Worm (Caenorhabditis elegans) whole organism, late embryonic: ENCODE measurements around the gene ZC487.2.
A peak's percentile ranks its signal among the peaks of the same experiment; 100 is the strongest.

Experiments
- C08G9.2 ChIP-seq: sonication (generic microtip); optimal IDR thresholded peaks from 2 replicates; lab custom pipeline; 2016; ENCODE audit warnings: mild to moderate bottlenecking, missing genetic modification characterization, moderate library complexity, missing compliant biosample characterization
- F13H6.1 ChIP-seq: sonication (generic microtip); optimal IDR thresholded peaks from 2 replicates; lab custom pipeline; 2016; ENCODE audit warnings: missing genetic modification characterization, missing compliant biosample characterization
- ceh-14 ChIP-seq: sonication (generic microtip); optimal IDR thresholded peaks from 2 replicates; lab custom pipeline; 2016; ENCODE audit warnings: missing genotype, missing genetic modification characterization, missing compliant biosample characterization
- ceh-18 ChIP-seq: sonication (generic microtip); optimal IDR thresholded peaks from 2 replicates; lab custom pipeline; 2016; ENCODE audit warnings: missing genetic modification characterization, missing compliant biosample characterization
- ceh-2 ChIP-seq: sonication (generic microtip); optimal IDR thresholded peaks from 2 replicates; lab custom pipeline; 2016; ENCODE audit warnings: missing genotype, missing genetic modification characterization, missing compliant biosample characterization
- ceh-30 ChIP-seq: fragments of 150-350 bp; optimal IDR thresholded peaks from 2 replicates; lab custom pipeline; 2014; ENCODE audit warnings: missing biosample characterization, missing genetic modification characterization
- ceh-31 ChIP-seq: sonication (generic microtip); optimal IDR thresholded peaks from 2 replicates; lab custom pipeline; 2016; ENCODE audit warnings: missing genetic modification characterization, missing compliant biosample characterization
- ceh-48 ChIP-seq: sonication (generic microtip); optimal IDR thresholded peaks from 2 replicates; lab custom pipeline; 2016; ENCODE audit warnings: missing genetic modification characterization, inconsistent platforms, missing compliant biosample characterization
- ceh-6 ChIP-seq: fragments of 200-800 bp; sonication (Bioruptor generic); optimal IDR thresholded peaks from 2 replicates; lab custom pipeline; 2018; ENCODE audit warnings: mild to moderate bottlenecking, missing genetic modification characterization, missing compliant biosample characterization
- ceh-9 ChIP-seq: sonication (generic microtip); optimal IDR thresholded peaks from 2 replicates; lab custom pipeline; 2016; ENCODE audit warnings: mild to moderate bottlenecking, missing genetic modification characterization, inconsistent platforms, missing compliant biosample characterization
- che-1 ChIP-seq: sonication (generic microtip); optimal IDR thresholded peaks from 2 replicates; lab custom pipeline; 2016; ENCODE audit warnings: mild to moderate bottlenecking, missing genetic modification characterization, missing compliant biosample characterization
- dmd-4 ChIP-seq: sonication (generic microtip); optimal IDR thresholded peaks from 2 replicates; lab custom pipeline; 2016; ENCODE audit warnings: borderline replicate concordance, missing genetic modification characterization, missing compliant biosample characterization
- dve-1 ChIP-seq: sonication (generic microtip); optimal IDR thresholded peaks from 2 replicates; lab custom pipeline; 2017; ENCODE audit warnings: antibody characterized with exemption, mild to moderate bottlenecking, missing genetic modification characterization, missing compliant biosample characterization
- ets-4 ChIP-seq: sonication (generic microtip); optimal IDR thresholded peaks from 2 replicates; lab custom pipeline; 2016; ENCODE audit warnings: missing genetic modification characterization, missing compliant biosample characterization
- fax-1 ChIP-seq: sonication (generic microtip); optimal IDR thresholded peaks from 2 replicates; lab custom pipeline; 2016; ENCODE audit warnings: missing genotype, missing genetic modification characterization, missing compliant biosample characterization
- fkh-6 ChIP-seq: sonication (generic microtip); optimal IDR thresholded peaks from 2 replicates; lab custom pipeline; 2016; ENCODE audit warnings: missing genetic modification characterization, missing compliant biosample characterization
- gmeb-2 ChIP-seq: sonication (generic microtip); optimal IDR thresholded peaks from 2 replicates; lab custom pipeline; 2016; ENCODE audit warnings: missing genetic modification characterization, inconsistent platforms, missing compliant biosample characterization
- hlh-30 ChIP-seq: sonication (generic microtip); optimal IDR thresholded peaks from 2 replicates; lab custom pipeline; 2017; ENCODE audit warnings: antibody characterized with exemption, missing genetic modification characterization, missing compliant biosample characterization; ENCODE audit not compliant: insufficient read depth
- hlh-8 ChIP-seq: sonication (generic microtip); optimal IDR thresholded peaks from 2 replicates; lab custom pipeline; 2016; ENCODE audit warnings: missing genotype, missing genetic modification characterization, missing compliant biosample characterization
- madf-2 ChIP-seq: sonication (generic microtip); optimal IDR thresholded peaks from 2 replicates; lab custom pipeline; 2017; ENCODE audit warnings: missing genetic modification characterization, missing compliant biosample characterization
- nhr-232 ChIP-seq: sonication (generic microtip); optimal IDR thresholded peaks from 2 replicates; lab custom pipeline; 2016; ENCODE audit warnings: missing genetic modification characterization, missing compliant biosample characterization
- odd-2 ChIP-seq: sonication (generic microtip); optimal IDR thresholded peaks from 2 replicates; lab custom pipeline; 2017; ENCODE audit warnings: antibody characterized with exemption, mild to moderate bottlenecking, missing genetic modification characterization, missing compliant biosample characterization
- pag-3 ChIP-seq: sonication (generic microtip); optimal IDR thresholded peaks from 2 replicates; lab custom pipeline; 2016; ENCODE audit warnings: missing compliant biosample characterization, missing genetic modification characterization, borderline replicate concordance
- pax-1 ChIP-seq: fragments of 150-350 bp; optimal IDR thresholded peaks from 2 replicates; lab custom pipeline; 2014; ENCODE audit warnings: missing biosample characterization, missing genetic modification characterization
- ref-2 ChIP-seq: sonication (generic microtip); optimal IDR thresholded peaks from 2 replicates; lab custom pipeline; 2016; ENCODE audit warnings: missing genetic modification characterization, missing compliant biosample characterization
- rnt-1 ChIP-seq: sonication (generic microtip); optimal IDR thresholded peaks from 2 replicates; lab custom pipeline; 2016; ENCODE audit warnings: missing genetic modification characterization, missing compliant biosample characterization
- sdc-2 ChIP-seq: sonication (generic microtip); optimal IDR thresholded peaks from 2 replicates; lab custom pipeline; 2016; ENCODE audit warnings: missing genotype, missing genetic modification characterization, missing compliant biosample characterization
- sox-2 ChIP-seq: fragments of 200-800 bp; sonication (Bioruptor generic); IDR thresholded peaks from 2 replicates; pipeline ENCODE4 v1.3.6; 2022; ENCODE audit warnings: missing genetic modification reagents, missing genetic modification characterization, missing compliant biosample characterization
- syd-9 ChIP-seq: sonication (generic microtip); optimal IDR thresholded peaks from 2 replicates; lab custom pipeline; 2016; ENCODE audit warnings: mild to moderate bottlenecking, missing genetic modification characterization, moderate library complexity, missing compliant biosample characterization
- tbx-2 ChIP-seq: sonication (generic microtip); optimal IDR thresholded peaks from 2 replicates; lab custom pipeline; 2016; ENCODE audit warnings: missing genetic modification characterization, missing compliant biosample characterization
- ttx-3 ChIP-seq: sonication (generic microtip); optimal IDR thresholded peaks from 2 replicates; lab custom pipeline; 2016; ENCODE audit warnings: missing genetic modification reagents, missing genetic modification characterization, missing compliant biosample characterization
- unc-3 ChIP-seq, 2 experiments: fragments of 200-800 bp in 1 of 2; sonication (Bioruptor generic) in 1 of 2; sonication (generic microtip) in 1 of 2; conservative IDR thresholded peaks in 1 of 2; optimal IDR thresholded peaks in 1 of 2; 2 replicates each; pipeline versions ENCODE4 v1.3.6 to Lab custom; 2016 to 2022; ENCODE audit warnings: missing compliant biosample characterization in 2 of 2, missing genetic modification characterization in 2 of 2, missing genetic modification reagents in 1 of 2
- unc-42 ChIP-seq: sonication (generic microtip); optimal IDR thresholded peaks from 2 replicates; lab custom pipeline; 2016; ENCODE audit warnings: missing genotype, missing genetic modification characterization, missing compliant biosample characterization
- unc-55 ChIP-seq: sonication (generic microtip); optimal IDR thresholded peaks from 2 replicates; lab custom pipeline; 2017; ENCODE audit warnings: missing biosample characterization, missing genetic modification reagents, missing genetic modification characterization
- unc-86 ChIP-seq: sonication (generic microtip); optimal IDR thresholded peaks from 2 replicates; lab custom pipeline; 2016; ENCODE audit warnings: missing genetic modification characterization, missing compliant biosample characterization
- zip-5 ChIP-seq: sonication (generic microtip); optimal IDR thresholded peaks from 2 replicates; lab custom pipeline; 2016; ENCODE audit warnings: missing genetic modification characterization, missing compliant biosample characterization

ZC487.2 gene

DNA sequence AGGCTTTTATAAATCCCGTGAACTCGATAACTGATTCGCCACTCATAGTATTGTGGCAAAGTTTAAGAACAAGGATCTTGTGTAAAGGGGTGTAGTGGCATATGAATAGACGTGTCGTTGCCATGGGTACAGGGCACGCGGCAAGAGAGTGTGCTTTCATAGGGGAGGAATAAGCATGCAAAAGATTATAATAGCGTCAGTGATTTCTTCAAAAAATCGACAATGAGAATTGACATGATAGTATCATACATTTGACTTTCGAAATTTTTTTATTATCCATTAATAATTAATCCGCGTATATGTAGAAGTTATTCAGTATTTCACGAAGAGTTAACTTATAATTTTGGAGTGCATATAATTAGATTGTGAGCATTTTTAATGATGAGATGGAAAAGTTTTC lies 42.7 kb upstream of the ZC487.2 start, which contains the start of gene bbs-8:
bbs-8 (minus strand) TSS at position 101 of the 400 bp plus-strand sequence.
- no peak for TF ChIP-seq unc-86 (tag; lab: Kevin White, UChicago)
- TF ChIP-seq ceh-6: no peak
- TF ChIP-seq syd-9 (tag; lab: Kevin White, UChicago): no peak
- TF ChIP-seq zip-5 (tag; lab: Kevin White, UChicago): no peak
- TF ChIP-seq ceh-2 (tag; lab: Kevin White, UChicago): no peak
- TF ChIP-seq ceh-14 (tag; lab: Kevin White, UChicago): no peak
- no peak for TF ChIP-seq pax-1 (tag; lab: Kevin White, UChicago)

DNA sequence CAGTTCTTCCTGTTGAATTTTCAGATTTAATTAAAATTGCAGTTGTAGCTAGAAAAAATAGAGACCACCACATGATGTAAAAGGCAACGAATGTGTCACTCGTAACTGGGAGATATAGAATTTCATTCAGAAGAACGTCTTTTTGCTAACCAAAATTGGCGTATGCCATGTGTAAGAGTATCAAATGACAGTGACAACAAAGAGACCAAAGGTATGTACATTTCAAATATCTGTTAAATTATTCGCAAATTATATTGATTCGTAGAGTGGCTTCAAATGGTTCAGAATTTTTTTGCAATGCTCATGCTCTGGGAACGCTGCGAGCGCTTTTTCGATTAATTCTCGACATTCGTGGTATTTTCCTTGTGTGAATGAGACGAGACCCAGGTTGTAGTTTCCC lies 40.1 kb upstream of the ZC487.2 start, which contains the start of gene T25F10.4:
T25F10.4 (minus strand) TSS at position 101 of the 400 bp plus-strand sequence.
- TF ChIP-seq nhr-232 (tag; lab: Kevin White, UChicago) (no peak), F13H6.1 (tag; lab: Kevin White, UChicago) (no peak), ets-4 (no peak)
- TF ChIP-seq, all 69 proteins: peak for 0

DNA sequence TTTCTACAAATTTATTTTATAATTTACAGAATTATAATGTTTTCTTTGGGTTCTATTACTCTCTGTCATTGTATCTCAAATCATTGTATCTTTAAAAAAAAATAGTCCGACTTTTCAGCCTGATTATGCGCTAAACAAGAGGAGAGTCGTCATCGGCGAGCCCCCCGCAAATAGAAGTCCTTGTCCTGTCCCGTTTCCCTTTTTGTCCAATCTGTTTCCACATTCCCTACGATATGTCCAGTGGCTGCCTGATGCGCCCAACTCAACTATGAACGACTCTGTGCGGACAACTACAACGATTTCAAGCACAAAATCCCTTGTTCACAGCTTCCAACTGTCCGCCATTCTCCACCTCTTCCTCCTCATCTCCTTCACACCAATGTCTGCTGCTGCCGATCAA lies 35.7 kb upstream of the ZC487.2 start, which contains the start of gene dbl-1:
dbl-1 (plus strand) TSS at position 119 of the 400 bp plus-strand sequence.
- TF ChIP-seq nhr-232 (tag; lab: Kevin White, UChicago) (no peak), F13H6.1 (tag; lab: Kevin White, UChicago) (no peak), unc-86 (tag; lab: Kevin White, UChicago) (no peak), syd-9 (tag; lab: Kevin White, UChicago) (no peak), madf-2 (tag; lab: Kevin White, UChicago) (no peak), dmd-4 (tag; lab: Kevin White, UChicago) (no peak), sdc-2 (tag; lab: Kevin White, UChicago) (peak; percentile 11)

DNA sequence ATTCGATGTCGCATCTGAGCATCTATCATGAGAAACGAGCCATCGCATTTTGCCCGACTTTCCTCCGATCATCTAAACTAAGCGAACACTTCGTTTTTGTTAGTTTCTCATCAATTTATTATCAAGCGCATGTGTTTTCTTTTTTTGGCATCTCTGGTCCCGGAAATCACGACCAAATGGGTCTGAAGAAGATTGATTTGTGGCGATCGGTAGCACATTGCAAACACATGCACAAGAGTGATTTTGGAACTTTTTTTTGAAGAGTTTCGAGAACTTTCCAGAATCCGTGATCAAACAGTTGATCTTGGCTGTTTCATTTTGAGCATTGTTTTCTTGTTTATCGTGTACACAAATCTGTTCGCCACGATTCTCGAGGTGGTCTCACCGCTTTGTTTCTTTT lies 31.0 kb upstream of the ZC487.2 start:
- TF ChIP-seq ttx-3 (tag; lab: Kevin White, UChicago) (no peak), unc-86 (tag; lab: Kevin White, UChicago) (no peak), gmeb-2 (tag; lab: Kevin White, UChicago) (no peak), che-1 (tag; lab: Kevin White, UChicago) (no peak), ceh-9 (tag; lab: Kevin White, UChicago) (no peak)

DNA sequence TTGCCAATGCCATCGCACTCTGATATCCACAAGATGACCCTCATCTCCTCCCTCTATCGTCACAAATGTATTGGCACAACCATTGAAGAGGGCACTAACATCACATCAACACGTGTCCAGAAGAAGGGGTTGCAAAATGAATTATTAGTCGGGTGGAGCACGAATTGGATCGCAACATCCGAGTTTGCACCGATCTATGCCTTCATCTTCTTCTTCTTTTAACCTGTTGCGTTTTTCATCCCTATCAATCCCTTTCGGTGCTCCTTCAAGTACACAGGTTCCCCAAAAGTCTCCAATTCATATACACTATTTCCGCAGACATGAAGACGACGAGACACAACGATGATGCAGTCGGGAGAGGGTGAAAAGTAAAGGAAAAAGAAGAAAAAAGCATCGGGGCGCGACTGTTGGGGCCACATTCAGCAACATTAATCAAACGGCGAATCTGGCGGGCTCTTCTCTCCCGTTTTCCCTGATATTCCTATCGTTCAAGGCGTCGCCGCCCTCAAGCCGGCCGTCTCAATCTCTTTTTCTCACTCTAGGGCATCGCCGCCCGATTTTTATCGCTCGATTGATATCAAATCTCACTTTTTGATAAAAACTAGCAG lies 29.3 kb upstream of the ZC487.2 start:
- TF ChIP-seq fkh-6 (tag; lab: Kevin White, UChicago): no peak
- peak; percentile 47 for TF ChIP-seq hlh-30 (tag; lab: Kevin White, UChicago)
- TF ChIP-seq ceh-18 (tag; lab: Kevin White, UChicago): peak; percentile 49

DNA sequence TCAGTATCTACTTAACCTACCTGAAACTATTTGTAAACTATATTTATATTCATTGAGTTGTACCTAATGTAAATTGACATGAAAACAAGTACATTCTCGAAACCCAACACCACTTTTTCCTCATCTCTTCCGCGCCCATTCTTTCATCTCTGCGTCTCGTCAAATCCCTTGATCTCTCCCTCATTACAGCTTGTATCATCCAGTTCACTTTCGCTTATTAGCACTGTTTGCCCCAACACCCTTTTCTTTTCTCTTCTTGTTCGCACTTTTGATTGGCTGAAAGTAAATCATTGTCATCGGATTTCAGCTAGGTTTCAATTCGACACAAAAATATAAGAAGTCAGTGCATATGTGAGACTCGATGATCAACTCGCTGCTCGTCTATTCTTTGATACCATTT lies 22.5 kb upstream of the ZC487.2 start, which contains the start of gene T25F10.3:
T25F10.3 (plus strand) TSS at position 308 of the 400 bp plus-strand sequence.
- no peak for TF ChIP-seq sox-2 (GFP tag; lab: Robert Waterston, UW)
- no peak for TF ChIP-seq C08G9.2 (tag; lab: Kevin White, UChicago)
- no peak for TF ChIP-seq dve-1
- no peak for TF ChIP-seq hlh-8 (tag; lab: Kevin White, UChicago)
- TF ChIP-seq ref-2 (tag; lab: Kevin White, UChicago): no peak
- TF ChIP-seq ceh-48 (tag; lab: Kevin White, UChicago): no peak
- TF ChIP-seq fax-1 (tag; lab: Kevin White, UChicago): no peak
- TF ChIP-seq ceh-30 (tag; lab: Kevin White, UChicago): no peak
- no peak for TF ChIP-seq ceh-18 (tag; lab: Kevin White, UChicago)
- TF ChIP-seq ceh-31 (tag; lab: Kevin White, UChicago): no peak
- no peak for TF ChIP-seq unc-55
- TF ChIP-seq unc-42 (tag; lab: Kevin White, UChicago): no peak
- TF ChIP-seq tbx-2: no peak
- TF ChIP-seq rnt-1 (tag; lab: Kevin White, UChicago): no peak
- TF ChIP-seq pag-3 (tag; lab: Kevin White, UChicago): no peak
- no peak for TF ChIP-seq odd-2 (tag; lab: Kevin White, UChicago)
- TF ChIP-seq unc-3 (GFP tag; conservative IDR thresholded peaks at IDR 0.05; lab: Robert Waterston, UW): no peak
- TF ChIP-seq unc-3 (tag; optimal IDR thresholded peaks at IDR 0.05; lab: Kevin White, UChicago): no peak
